Worm (Caenorhabditis elegans) whole organism, L4 larva: Measurements from ENCODE around the gene F59A6.13.

ENCODE experiments used
- F10B5.3 ChIP-seq: sonication (generic microtip); optimal IDR thresholded peaks from 2 replicates; lab custom pipeline; 2016; ENCODE audit warnings: mild to moderate bottlenecking, missing genetic modification characterization, missing compliant biosample characterization
- F37D6.2 ChIP-seq: sonication (generic microtip); optimal IDR thresholded peaks from 2 replicates; lab custom pipeline; 2016; ENCODE audit warnings: mild to moderate bottlenecking, missing genetic modification characterization, missing compliant biosample characterization
- Y48G9A.11 ChIP-seq: fragments of 200-800 bp; sonication (Bioruptor generic); IDR thresholded peaks from 2 replicates; pipeline ENCODE4 v1.3.6; 2022; ENCODE audit warnings: missing genetic modification reagents, missing genetic modification characterization, missing compliant biosample characterization
- Y5F2A.4 ChIP-seq: fragments of 200-800 bp; sonication (Bioruptor generic); optimal IDR thresholded peaks from 2 replicates; lab custom pipeline; 2018; ENCODE audit warnings: mild to moderate bottlenecking, missing genetic modification characterization, missing compliant biosample characterization
- Y75B8A.6 ChIP-seq: fragments of 200-800 bp; sonication (Bioruptor generic); IDR thresholded peaks from 2 replicates; pipeline ENCODE4 v1.3.6; 2022; ENCODE audit warnings: missing genetic modification reagents, missing genetic modification characterization, missing compliant biosample characterization
- ZK337.2 ChIP-seq: fragments of 200-800 bp; sonication (Bioruptor generic); IDR thresholded peaks from 2 replicates; pipeline ENCODE4 v1.3.6; 2022; ENCODE audit warnings: missing genetic modification reagents, missing genetic modification characterization, missing compliant biosample characterization
- arid-1 ChIP-seq: fragments of 200-800 bp; sonication (Bioruptor generic); conservative IDR thresholded peaks from 2 replicates; pipeline ENCODE4 v1.3.6; 2022; ENCODE audit warnings: missing genetic modification reagents, missing genetic modification characterization, missing compliant biosample characterization
- attf-4 ChIP-seq: sonication (generic microtip); optimal IDR thresholded peaks from 3 replicates; lab custom pipeline; 2017; ENCODE audit warnings: missing biosample characterization, missing genetic modification characterization
- ceh-20 ChIP-seq: fragments of 200-800 bp; sonication (Bioruptor generic); IDR thresholded peaks from 2 replicates; pipeline ENCODE4 v1.3.6; 2022; ENCODE audit warnings: missing genetic modification reagents, missing genetic modification characterization, missing compliant biosample characterization
- ceh-32 ChIP-seq: sonication (generic microtip); optimal IDR thresholded peaks from 2 replicates; lab custom pipeline; 2016; ENCODE audit warnings: mild to moderate bottlenecking, missing genetic modification characterization, missing compliant biosample characterization; ENCODE audit not compliant: poor library complexity
- ceh-62 ChIP-seq: sonication (generic microtip); optimal IDR thresholded peaks from 2 replicates; lab custom pipeline; 2017; ENCODE audit warnings: missing biosample characterization, missing genetic modification characterization
- ceh-82 ChIP-seq: sonication (generic microtip); optimal IDR thresholded peaks from 2 replicates; lab custom pipeline; 2017; ENCODE audit warnings: missing biosample characterization, missing genetic modification characterization
- ces-1 ChIP-seq: fragments of 150-350 bp; sonication (generic microtip); optimal IDR thresholded peaks from 4 replicates; lab custom pipeline; 2014; ENCODE audit warnings: missing biosample characterization, missing genetic modification reagents, missing genetic modification characterization
- ctbp-1 ChIP-seq: fragments of 200-800 bp; sonication (Bioruptor generic); IDR thresholded peaks from 2 replicates; pipeline ENCODE4 v1.3.6; 2022; ENCODE audit warnings: missing genetic modification reagents, missing genetic modification characterization, missing compliant biosample characterization
- daf-16 ChIP-seq, 3 experiments: sonication (generic microtip); optimal IDR thresholded peaks; 2 replicates each; lab custom pipeline; 2016 to 2017; ENCODE audit warnings: missing genetic modification characterization in 3 of 3, missing genetic modification reagents in 3 of 3, mild to moderate bottlenecking in 2 of 3, missing compliant biosample characterization in 2 of 3, missing biosample characterization in 1 of 3, moderate library complexity in 1 of 3
- daf-8 ChIP-seq: fragments of 200-800 bp; sonication (Bioruptor generic); IDR thresholded peaks from 2 replicates; pipeline ENCODE4 v1.3.6; 2022; ENCODE audit warnings: missing genetic modification characterization, missing compliant biosample characterization
- egl-27 ChIP-seq: sonication (generic microtip); optimal IDR thresholded peaks from 3 replicates; lab custom pipeline; 2017; ENCODE audit warnings: missing biosample characterization, missing genetic modification reagents, missing genetic modification characterization
- egl-43 ChIP-seq: fragments of 200-800 bp; sonication (Bioruptor generic); IDR thresholded peaks from 2 replicates; pipeline ENCODE4 v1.3.6; 2022; ENCODE audit warnings: missing genetic modification reagents, missing genetic modification characterization, missing compliant biosample characterization
- fkh-10 ChIP-seq: fragments of 150-350 bp; optimal IDR thresholded peaks from 2 replicates; lab custom pipeline; 2014; ENCODE audit warnings: missing biosample characterization, missing genetic modification reagents, missing genetic modification characterization
- hif-1 ChIP-seq, 2 experiments: sonication (generic microtip); optimal IDR thresholded peaks; 2 replicates each; lab custom pipeline; 2016 to 2017; ENCODE audit warnings: missing compliant biosample characterization in 2 of 2, missing genetic modification characterization in 2 of 2, missing genetic modification reagents in 2 of 2, missing genotype in 2 of 2, mild to moderate bottlenecking in 1 of 2
- hlh-11 ChIP-seq: fragments of 200-800 bp; sonication (Bioruptor generic); optimal IDR thresholded peaks from 2 replicates; lab custom pipeline; 2018; ENCODE audit warnings: mild to moderate bottlenecking, missing genetic modification characterization, missing compliant biosample characterization
- jun-1 ChIP-seq: fragments of 150-350 bp; optimal IDR thresholded peaks from 2 replicates; lab custom pipeline; 2014; ENCODE audit warnings: missing biosample characterization, missing genetic modification reagents, missing genetic modification characterization
- lin-1 ChIP-seq: fragments of 200-800 bp; sonication (Bioruptor generic); IDR thresholded peaks from 2 replicates; pipeline ENCODE4 v1.3.6; 2022; ENCODE audit warnings: missing genetic modification reagents, missing genetic modification characterization, missing compliant biosample characterization
- lin-39 ChIP-seq: fragments of 150-350 bp; optimal IDR thresholded peaks from 2 replicates; lab custom pipeline; 2014; ENCODE audit warnings: missing biosample characterization, missing genetic modification reagents, missing genetic modification characterization
- lir-3 ChIP-seq: sonication (generic microtip); optimal IDR thresholded peaks from 2 replicates; lab custom pipeline; 2016; ENCODE audit warnings: mild to moderate bottlenecking, missing genetic modification characterization, missing compliant biosample characterization
- lsy-2 ChIP-seq, 2 experiments: fragments of 150-350 bp in 1 of 2; sonication (generic microtip) in 1 of 2; optimal IDR thresholded peaks; 2 replicates each; lab custom pipeline; 2014 to 2017; ENCODE audit warnings: missing biosample characterization in 2 of 2, missing genetic modification characterization in 2 of 2
- madf-5 ChIP-seq, 2 experiments: fragments of 200-800 bp; sonication (Bioruptor generic); IDR thresholded peaks; 2 replicates each; pipeline ENCODE4 v1.3.6; 2022; ENCODE audit warnings: missing compliant biosample characterization in 2 of 2, missing genetic modification characterization in 2 of 2
- madf-9 ChIP-seq: fragments of 200-800 bp; sonication (Bioruptor generic); conservative IDR thresholded peaks from 2 replicates; pipeline ENCODE4 v1.3.6; 2022; ENCODE audit warnings: missing genetic modification reagents, missing genetic modification characterization, missing compliant biosample characterization
- mdl-1 ChIP-seq, 2 experiments: fragments of 150-350 bp in 1 of 2; sonication (generic microtip) in 1 of 2; optimal IDR thresholded peaks; 2 replicates each; lab custom pipeline; 2014 to 2017; ENCODE audit warnings: missing biosample characterization in 2 of 2, missing genetic modification characterization in 2 of 2
- mxl-2 ChIP-seq: fragments of 200-800 bp; sonication (Bioruptor generic); conservative IDR thresholded peaks from 2 replicates; pipeline ENCODE4 v1.3.6; 2022; ENCODE audit warnings: missing genetic modification reagents, missing genetic modification characterization, missing compliant biosample characterization
- nhr-102 ChIP-seq: sonication (generic microtip); optimal IDR thresholded peaks from 2 replicates; lab custom pipeline; 2016; ENCODE audit warnings: mild to moderate bottlenecking, missing genetic modification characterization, moderate library complexity, missing compliant biosample characterization
- nhr-111 ChIP-seq: fragments of 200-800 bp; sonication (Bioruptor generic); optimal IDR thresholded peaks from 2 replicates; lab custom pipeline; 2018; ENCODE audit warnings: mild to moderate bottlenecking, missing genetic modification characterization, missing compliant biosample characterization
- nhr-25 ChIP-seq: sonication (generic microtip); optimal IDR thresholded peaks from 2 replicates; lab custom pipeline; 2017; ENCODE audit warnings: missing genetic modification characterization, mild to moderate bottlenecking, missing compliant biosample characterization, antibody characterized with exemption, moderate library complexity, borderline replicate concordance; ENCODE audit not compliant: insufficient read depth
- nhr-28 ChIP-seq: fragments of 150-350 bp; optimal IDR thresholded peaks from 2 replicates; lab custom pipeline; 2014; ENCODE audit warnings: missing biosample characterization, missing genetic modification characterization
- nhr-41 ChIP-seq: fragments of 200-800 bp; sonication (Bioruptor generic); IDR thresholded peaks from 2 replicates; pipeline ENCODE4 v1.3.6; 2022; ENCODE audit warnings: missing genetic modification reagents, missing genetic modification characterization, missing compliant biosample characterization
- nhr-42 ChIP-seq: fragments of 200-800 bp; sonication (Bioruptor generic); IDR thresholded peaks from 2 replicates; pipeline ENCODE4 v1.3.6; 2022; ENCODE audit warnings: missing genetic modification characterization, missing compliant biosample characterization
- nhr-48 ChIP-seq: sonication (generic microtip); optimal IDR thresholded peaks from 2 replicates; lab custom pipeline; 2016; ENCODE audit warnings: mild to moderate bottlenecking, missing genetic modification characterization, missing compliant biosample characterization
- rbr-2 ChIP-seq: sonication (generic microtip); optimal IDR thresholded peaks from 2 replicates; lab custom pipeline; 2016; ENCODE audit warnings: missing genotype, missing genetic modification characterization, missing compliant biosample characterization
- saeg-2 ChIP-seq: fragments of 200-800 bp; sonication (Bioruptor generic); IDR thresholded peaks from 2 replicates; pipeline ENCODE4 v1.3.6; 2022; ENCODE audit warnings: missing genetic modification reagents, missing genetic modification characterization, missing compliant biosample characterization
- tag-97 ChIP-seq: fragments of 200-800 bp; sonication (Bioruptor generic); IDR thresholded peaks from 2 replicates; pipeline ENCODE4 v1.3.6; 2022; ENCODE audit warnings: missing genetic modification characterization, missing compliant biosample characterization
- tra-1 ChIP-seq: fragments of 200-800 bp; sonication (Bioruptor generic); IDR thresholded peaks from 2 replicates; pipeline ENCODE4 v1.3.6; 2022; ENCODE audit warnings: missing genetic modification reagents, missing genetic modification characterization, missing compliant biosample characterization
- unc-130 ChIP-seq: sonication (generic microtip); optimal IDR thresholded peaks from 2 replicates; lab custom pipeline; 2016; ENCODE audit warnings: missing genetic modification reagents, missing genetic modification characterization, missing compliant biosample characterization
- unc-62 ChIP-seq, 3 experiments: fragments of 150-350 bp in 1 of 3; sonication (generic microtip); optimal IDR thresholded peaks in 2 of 3; peaks in 1 of 3; 1 replicate in 1 of 3; 2 replicates in 2 of 3; lab custom pipeline; 2014 to 2017; ENCODE audit warnings: missing biosample characterization in 3 of 3, missing genetic modification characterization in 3 of 3, missing genetic modification reagents in 3 of 3, missing genotype in 1 of 3
- zag-1 ChIP-seq: fragments of 150-350 bp; optimal IDR thresholded peaks from 2 replicates; lab custom pipeline; 2014; ENCODE audit warnings: missing biosample characterization, missing genetic modification characterization
- zfp-2 ChIP-seq: sonication (generic microtip); optimal IDR thresholded peaks from 2 replicates; lab custom pipeline; 2016; ENCODE audit warnings: mild to moderate bottlenecking, missing genetic modification characterization, missing compliant biosample characterization
- zfp-3 ChIP-seq: fragments of 200-800 bp; sonication (Bioruptor generic); conservative IDR thresholded peaks from 2 replicates; pipeline ENCODE4 v1.3.6; 2022; ENCODE audit warnings: missing genetic modification reagents, missing genetic modification characterization, missing compliant biosample characterization
- zip-11 ChIP-seq: fragments of 200-800 bp; sonication (Bioruptor generic); IDR thresholded peaks from 2 replicates; pipeline ENCODE4 v1.3.6; 2022; ENCODE audit warnings: missing genetic modification characterization, missing compliant biosample characterization
- zip-2 ChIP-seq: fragments of 150-350 bp; optimal IDR thresholded peaks from 2 replicates; lab custom pipeline; 2014; ENCODE audit warnings: missing biosample characterization, missing genetic modification characterization
- ztf-11 ChIP-seq: fragments of 150-350 bp; optimal IDR thresholded peaks from 2 replicates; lab custom pipeline; 2014; ENCODE audit warnings: missing biosample characterization, missing genetic modification characterization

Gene F59A6.13

DNA sequence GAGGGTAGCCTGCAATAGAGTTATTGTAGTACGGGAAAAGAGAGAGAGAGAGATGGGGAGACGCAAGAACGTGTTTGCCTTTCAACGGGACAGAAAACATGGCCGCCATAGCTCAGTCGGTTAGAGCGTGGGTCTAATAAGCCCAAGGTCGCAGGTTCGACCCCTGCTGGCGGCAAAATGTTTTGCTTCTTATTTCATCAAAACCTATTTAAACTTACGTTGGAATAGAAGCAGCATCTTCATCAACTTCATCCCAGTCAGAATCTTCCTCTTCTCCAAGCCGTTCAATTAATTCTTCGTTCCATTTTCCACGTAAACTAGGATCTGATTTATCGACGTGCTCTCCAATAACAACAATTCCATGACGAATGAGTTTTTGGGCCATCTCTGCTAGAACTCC, 10.1 kb downstream of the F59A6.13 start (continued):
- TF ChIP-seq Y48G9A.11 (GFP tag; lab: Robert Waterston, UW) (peak; percentile 76), nhr-111 (GFP tag; lab: Kevin White, UChicago) (peak; percentile 42), nhr-28 (tag; lab: Kevin White, UChicago) (peak; percentile 34), mxl-2 (0 out of 2 replicates have a peak, but pooled peaks have one; percentile 31), ces-1 (GFP tag; lab: Kevin White, UChicago) (no peak), zip-11 (GFP tag; lab: Robert Waterston, UW) (peak; percentile 69; the same call in 1 of the 2 replicates), tra-1 (GFP tag; lab: Robert Waterston, UW) (peak; percentile 82), fkh-10 (no peak), nhr-42 (GFP tag; lab: Robert Waterston, UW) (peak; percentile 87), daf-8 (GFP tag; lab: Robert Waterston, UW) (0 out of 2 replicates have a peak, but pooled peaks have one; percentile 21), F37D6.2 (no peak), ceh-62 (tag; lab: Kevin White, UChicago) (no peak), madf-9 (GFP tag; lab: Robert Waterston, UW) (peak; percentile 74), hif-1 (tag; optimal IDR thresholded peaks at IDR 0.05; lab: Kevin White, UChicago) (peak; percentile 17 to 59), unc-62 (GFP tag; optimal IDR thresholded peaks at IDR 0.05 in 1 of 2; lab: Kevin White, UChicago) (peak in 1 of 2 experiments; percentile 80), unc-62 (tag; optimal IDR thresholded peaks at IDR 0.05; lab: Kevin White, UChicago) (no peak), jun-1 (peak; percentile 65), saeg-2 (GFP tag; lab: Robert Waterston, UW) (0 out of 2 replicates have a peak, but pooled peaks have one; percentile 48), ceh-32 (no peak), ztf-11 (tag; lab: Kevin White, UChicago) (no peak), lin-1 (GFP tag; lab: Robert Waterston, UW) (peak; percentile 70; the same call in 1 of the 2 replicates), Y5F2A.4 (peak; percentile 80), lsy-2 (tag; optimal IDR thresholded peaks at IDR 0.05; lab: Kevin White, UChicago) (peak; percentile 29 to 70), nhr-48 (tag; lab: Kevin White, UChicago) (peak; percentile 45), ceh-20 (GFP tag; lab: Robert Waterston, UW) (peak; percentile 70), rbr-2 (tag; lab: Kevin White, UChicago) (peak; percentile 46), nhr-102 (tag; lab: Kevin White, UChicago) (peak; percentile 54), lin-39 (no peak), mdl-1 (tag; optimal IDR thresholded peaks at IDR 0.05; lab: Kevin White, UChicago) (peak in 1 of 2 experiments; percentile 25), arid-1 (GFP tag; lab: Robert Waterston, UW) (peak; percentile 84), egl-43 (peak; percentile 94), zfp-3 (peak; percentile 79; the same call in 1 of the 2 replicates), Y75B8A.6 (GFP tag; lab: Robert Waterston, UW) (peak; percentile 81; the same call in 1 of the 2 replicates), zip-2 (tag; lab: Kevin White, UChicago) (peak; percentile 55), zag-1 (tag; lab: Kevin White, UChicago) (no peak), madf-5 (GFP tag; IDR thresholded peaks at IDR 0.05; lab: Robert Waterston, UW) (peak in 1 of 2 experiments; percentile 52; a peak in 1 of 4 replicates), attf-4 (tag; lab: Kevin White, UChicago) (no peak), hlh-11 (peak; percentile 55), ceh-82 (no peak), egl-27 (tag; lab: Kevin White, UChicago) (no peak), tag-97 (GFP tag; lab: Robert Waterston, UW) (no peak), unc-130 (GFP tag; lab: Kevin White, UChicago) (peak; percentile 72), zfp-2 (tag; lab: Kevin White, UChicago) (peak; percentile 19), ZK337.2 (GFP tag; lab: Robert Waterston, UW) (no peak), nhr-41 (peak; percentile 81), lir-3 (tag; lab: Kevin White, UChicago) (peak; percentile 15), nhr-25 (tag; lab: Kevin White, UChicago) (peak; percentile 70), ctbp-1 (GFP tag; lab: Robert Waterston, UW) (0 out of 2 replicates have a peak, but pooled peaks have one; percentile 41), daf-16 (GFP tag; optimal IDR thresholded peaks at IDR 0.05; lab: Kevin White, UChicago) (peak in 1 of 2 experiments; percentile 75), daf-16 (tag; optimal IDR thresholded peaks at IDR 0.05; lab: Kevin White, UChicago) (peak; percentile 70), F10B5.3 (tag; lab: Kevin White, UChicago) (peak; percentile 25)
